Fruit fly (Drosophila melanogaster) whole organism, embryonic: ENCODE results near the gene dmGlut.

Experiments
- Adf1 ChIP-seq: fragments of 200-800 bp; sonication (Bioruptor generic); IDR thresholded peaks from 2 replicates; pipeline ENCODE4 v1.3.6; 2022; ENCODE audit warnings: missing biosample characterization, missing genetic modification characterization
- BtbVII ChIP-seq: fragments of 200-800 bp; sonication (Bioruptor generic); optimal IDR thresholded peaks from 3 replicates; lab custom pipeline; 2017; ENCODE audit warnings: missing biosample characterization, mild to moderate bottlenecking, missing genetic modification characterization
- CG11696 ChIP-seq: fragments of 200-800 bp; sonication (Bioruptor generic); IDR thresholded peaks from 2 replicates; pipeline ENCODE4 v1.3.6; 2022; ENCODE audit warnings: missing biosample characterization, missing genetic modification characterization
- CG1233 ChIP-seq: fragments of 200-800 bp; sonication (Bioruptor generic); optimal IDR thresholded peaks from 4 replicates; lab custom pipeline; 2018; ENCODE audit warnings: missing biosample characterization, mild to moderate bottlenecking, missing genetic modification characterization
- CG13287 ChIP-seq: fragments of 200-800 bp; sonication (Bioruptor generic); IDR thresholded peaks from 2 replicates; pipeline ENCODE4 v1.3.6; 2022; ENCODE audit warnings: missing biosample characterization, missing genetic modification characterization; ENCODE audit not compliant: partially characterized antibody
- CG1647 ChIP-seq: fragments of 200-800 bp; sonication (Bioruptor generic); optimal IDR thresholded peaks from 3 replicates; lab custom pipeline; 2016; ENCODE audit warnings: missing biosample characterization, missing genetic modification characterization
- CG17328 ChIP-seq: fragments of 200-800 bp; sonication (Bioruptor generic); IDR thresholded peaks from 2 replicates; pipeline ENCODE4 v1.3.6; 2022; ENCODE audit warnings: missing biosample characterization, missing genetic modification characterization
- CG1792 ChIP-seq: fragments of 200-800 bp; sonication (Bioruptor generic); optimal IDR thresholded peaks from 2 replicates; lab custom pipeline; 2016; ENCODE audit warnings: missing biosample characterization, missing genetic modification characterization
- CG18011 ChIP-seq: fragments of 200-800 bp; sonication (Bioruptor generic); optimal IDR thresholded peaks from 2 replicates; lab custom pipeline; 2017; ENCODE audit warnings: missing biosample characterization, missing genetic modification characterization, mild to moderate bottlenecking, moderate library complexity, missing genotype
- CG18764 ChIP-seq: fragments of 200-800 bp; sonication (Bioruptor generic); optimal IDR thresholded peaks from 3 replicates; lab custom pipeline; 2016; ENCODE audit warnings: missing biosample characterization, missing genetic modification characterization
- CG31441 ChIP-seq: fragments of 200-800 bp; sonication (Bioruptor generic); IDR thresholded peaks from 2 replicates; pipeline ENCODE4 v1.3.6; 2022; ENCODE audit warnings: missing biosample characterization, missing genetic modification characterization
- CG3163 ChIP-seq: fragments of 200-800 bp; sonication (Bioruptor generic); optimal IDR thresholded peaks from 3 replicates; lab custom pipeline; 2016; ENCODE audit warnings: missing biosample characterization, missing genetic modification characterization
- CG32532 ChIP-seq: fragments of 200-800 bp; sonication (Bioruptor generic); IDR thresholded peaks from 2 replicates; pipeline ENCODE4 v1.3.6; 2022; ENCODE audit warnings: missing biosample characterization, missing genetic modification characterization
- CG34376 ChIP-seq: fragments of 200-800 bp; sonication (Bioruptor generic); optimal IDR thresholded peaks from 2 replicates; lab custom pipeline; 2018; ENCODE audit warnings: missing biosample characterization, mild to moderate bottlenecking, missing genetic modification characterization
- CG3838 ChIP-seq: fragments of 200-800 bp; sonication (Bioruptor generic); optimal IDR thresholded peaks from 3 replicates; lab custom pipeline; 2016; ENCODE audit warnings: missing biosample characterization, missing genetic modification characterization
- CG4282 ChIP-seq: fragments of 200-800 bp; sonication (Bioruptor generic); optimal IDR thresholded peaks from 2 replicates; lab custom pipeline; 2016; ENCODE audit warnings: missing biosample characterization, missing genetic modification characterization
- CG4360 ChIP-seq: fragments of 200-800 bp; sonication (Bioruptor generic); IDR thresholded peaks from 2 replicates; pipeline ENCODE4 v1.3.6; 2022; ENCODE audit warnings: missing biosample characterization, missing genetic modification characterization
- CG4820 ChIP-seq: fragments of 200-800 bp; sonication (Bioruptor generic); optimal IDR thresholded peaks from 3 replicates; lab custom pipeline; 2016; ENCODE audit warnings: missing biosample characterization, missing genetic modification characterization
- CG6813 ChIP-seq: fragments of 200-800 bp; sonication (Bioruptor generic); optimal IDR thresholded peaks from 2 replicates; lab custom pipeline; 2017; ENCODE audit warnings: missing biosample characterization, missing genetic modification characterization, mild to moderate bottlenecking, moderate library complexity, missing genetic modification reagents
- CG7271 ChIP-seq: fragments of 200-800 bp; sonication (Bioruptor generic); optimal IDR thresholded peaks from 2 replicates; lab custom pipeline; 2018; ENCODE audit warnings: missing biosample characterization, mild to moderate bottlenecking, missing genetic modification characterization, moderate library complexity
- CG7786 ChIP-seq: fragments of 200-800 bp; sonication (Bioruptor generic); optimal IDR thresholded peaks from 2 replicates; lab custom pipeline; 2016; ENCODE audit warnings: missing biosample characterization, missing genetic modification characterization
- CG9817 ChIP-seq: fragments of 200-800 bp; sonication (Bioruptor generic); optimal IDR thresholded peaks from 2 replicates; lab custom pipeline; 2018; ENCODE audit warnings: missing biosample characterization, mild to moderate bottlenecking, missing genetic modification characterization, moderate library complexity
- CkIIα-i1 ChIP-seq: fragments of 200-800 bp; sonication (Bioruptor generic); IDR thresholded peaks from 2 replicates; pipeline ENCODE4 v1.3.6; 2022; ENCODE audit warnings: missing biosample characterization, missing genetic modification characterization
- Dll ChIP-seq: fragments of 200-800 bp; sonication (Bioruptor generic); IDR thresholded peaks from 4 replicates; pipeline ENCODE4 v1.3.6; 2022; ENCODE audit warnings: missing biosample characterization, missing genetic modification characterization; ENCODE audit not compliant: partially characterized antibody
- E2f1 ChIP-seq: fragments of 200-800 bp; sonication (Bioruptor generic); IDR thresholded peaks from 2 replicates; pipeline ENCODE4 v1.3.6; 2022; ENCODE audit warnings: missing biosample characterization, missing genetic modification characterization
- Gsc ChIP-seq: fragments of 200-800 bp; sonication (Bioruptor generic); IDR thresholded peaks from 2 replicates; pipeline ENCODE4 v1.3.6; 2022; ENCODE audit warnings: missing biosample characterization, missing genetic modification characterization
- Hand ChIP-seq: fragments of 200-800 bp; sonication (Bioruptor generic); optimal IDR thresholded peaks from 2 replicates; lab custom pipeline; 2017; ENCODE audit warnings: mild to moderate bottlenecking, missing biosample characterization, missing genetic modification reagents, missing genetic modification characterization
- Myb ChIP-seq: fragments of 200-800 bp; sonication (Bioruptor generic); optimal IDR thresholded peaks from 2 replicates; lab custom pipeline; 2016; ENCODE audit warnings: missing biosample characterization, missing genetic modification characterization
- NfI ChIP-seq: fragments of 200-800 bp; sonication (Bioruptor generic); optimal IDR thresholded peaks from 3 replicates; lab custom pipeline; 2018; ENCODE audit warnings: missing biosample characterization, mild to moderate bottlenecking, missing genetic modification characterization, moderate library complexity
- Oaz ChIP-seq: fragments of 200-800 bp; sonication (Bioruptor generic); IDR thresholded peaks from 2 replicates; pipeline ENCODE4 v1.3.6; 2022; ENCODE audit warnings: missing biosample characterization, missing genetic modification characterization
- PHDP ChIP-seq: fragments of 200-800 bp; sonication (Bioruptor generic); optimal IDR thresholded peaks from 3 replicates; lab custom pipeline; 2018; ENCODE audit warnings: missing biosample characterization, mild to moderate bottlenecking, missing genetic modification characterization, moderate library complexity
- Pdp1 ChIP-seq, 2 experiments: fragments of 200-800 bp; sonication (Bioruptor generic); optimal IDR thresholded peaks; 3 replicates each; lab custom pipeline; 2016; ENCODE audit warnings: missing biosample characterization in 2 of 2, missing genetic modification characterization in 2 of 2, mild to moderate bottlenecking in 1 of 2, moderate library complexity in 1 of 2
- Sox100B ChIP-seq: fragments of 200-800 bp; sonication (Bioruptor generic); optimal IDR thresholded peaks from 3 replicates; lab custom pipeline; 2018; ENCODE audit warnings: missing biosample characterization, mild to moderate bottlenecking, missing genetic modification characterization
- Sry-β ChIP-seq: fragments of 200-800 bp; sonication (Bioruptor generic); optimal IDR thresholded peaks from 2 replicates; lab custom pipeline; 2018; ENCODE audit warnings: missing biosample characterization, mild to moderate bottlenecking, missing genetic modification characterization, moderate library complexity
- aop ChIP-seq: fragments of 200-800 bp; sonication (Bioruptor generic); IDR thresholded peaks from 2 replicates; pipeline ENCODE4 v1.3.6; 2022; ENCODE audit warnings: missing biosample characterization, missing genetic modification characterization
- ato ChIP-seq: fragments of 200-800 bp; sonication (Bioruptor generic); IDR thresholded peaks from 2 replicates; pipeline ENCODE4 v1.3.6; 2022; ENCODE audit warnings: missing biosample characterization, missing genetic modification characterization; ENCODE audit not compliant: partially characterized antibody
- bowl ChIP-seq: fragments of 200-800 bp; sonication (Bioruptor generic); IDR thresholded peaks from 2 replicates; pipeline ENCODE4 v1.3.6; 2022; ENCODE audit warnings: missing biosample characterization, missing genetic modification characterization
- chn ChIP-seq: fragments of 200-800 bp; sonication (Bioruptor generic); optimal IDR thresholded peaks from 2 replicates; lab custom pipeline; 2016; ENCODE audit warnings: missing biosample characterization, missing genetic modification characterization
- dm ChIP-seq: fragments of 200-800 bp; sonication (Bioruptor generic); optimal IDR thresholded peaks from 3 replicates; lab custom pipeline; 2016; ENCODE audit warnings: missing biosample characterization, missing genetic modification characterization
- hb ChIP-seq: fragments of 200-800 bp; sonication (Bioruptor generic); IDR thresholded peaks from 3 replicates; pipeline ENCODE4 v1.3.6; 2022; ENCODE audit warnings: missing biosample characterization, missing genetic modification characterization; ENCODE audit not compliant: partially characterized antibody
- kni ChIP-seq: fragments of 200-800 bp; sonication (Bioruptor generic); optimal IDR thresholded peaks from 3 replicates; lab custom pipeline; 2017; ENCODE audit warnings: mild to moderate bottlenecking, missing biosample characterization, missing genetic modification reagents, missing genetic modification characterization
- pan ChIP-seq, 4 experiments: fragments of >200 bp in 3 of 4; fragments of 200-800 bp in 1 of 4; sonication (Bioruptor generic) in 1 of 4; optimal IDR thresholded peaks in 3 of 4; IDR thresholded peaks in 1 of 4; 2 replicates each; pipeline versions ENCODE4 v1.3.6 to Lab custom; 2017 to 2022; ENCODE audit warnings: missing biosample characterization in 2 of 4, missing genetic modification characterization in 2 of 4, mixed read lengths in 1 of 4
- sc ChIP-seq, 3 experiments: fragments of >200 bp in 2 of 3; fragments of 200-800 bp in 1 of 3; sonication (Bioruptor generic) in 1 of 3; optimal IDR thresholded peaks; 2 replicates in 2 of 3; 3 replicates in 1 of 3; lab custom pipeline; 2017; ENCODE audit warnings: mild to moderate bottlenecking in 1 of 3, missing biosample characterization in 1 of 3, missing genetic modification characterization in 1 of 3, missing genetic modification reagents in 1 of 3
- scrt ChIP-seq: fragments of 200-800 bp; sonication (Bioruptor generic); optimal IDR thresholded peaks from 2 replicates; lab custom pipeline; 2018; ENCODE audit warnings: missing biosample characterization, mild to moderate bottlenecking, missing genetic modification characterization, moderate library complexity
- ssp ChIP-seq: fragments of 200-800 bp; sonication (Bioruptor generic); IDR thresholded peaks from 2 replicates; pipeline ENCODE4 v1.3.6; 2022; ENCODE audit warnings: missing biosample characterization, missing genetic modification characterization
- tio ChIP-seq: fragments of 200-800 bp; sonication (Bioruptor generic); optimal IDR thresholded peaks from 2 replicates; lab custom pipeline; 2017; ENCODE audit warnings: missing biosample characterization, missing genetic modification characterization, inconsistent platforms
- unc-4 ChIP-seq: fragments of 200-800 bp; sonication (Bioruptor generic); IDR thresholded peaks from 2 replicates; pipeline ENCODE4 v1.3.6; 2022; ENCODE audit warnings: missing biosample characterization, missing genetic modification characterization; ENCODE audit not compliant: partially characterized antibody
- z ChIP-seq: fragments of 200-800 bp; sonication (Bioruptor generic); IDR thresholded peaks from 3 replicates; pipeline ENCODE4 v1.3.6; 2022; ENCODE audit warnings: missing biosample characterization, missing genetic modification characterization
- zen ChIP-seq: fragments of 200-800 bp; sonication (Bioruptor generic); optimal IDR thresholded peaks from 3 replicates; lab custom pipeline; 2018; ENCODE audit warnings: missing biosample characterization, mild to moderate bottlenecking, missing genetic modification characterization, moderate library complexity

Gene dmGlut

dm6 chr2L:12021193-12021592 is 6.0 kb upstream of the dmGlut start (continued):
- no peak for TF ChIP-seq CG7786
- TF ChIP-seq Adf1 (GFP tag; lab: Robert Waterston, UW), result peak; percentile 46; the same call in 1 of the 2 replicates
- TF ChIP-seq Myb (GFP tag; lab: Kevin White, UChicago), result no peak
- no peak for TF ChIP-seq CG3163 (GFP tag; lab: Kevin White, UChicago)
- no peak for TF ChIP-seq sc (optimal IDR thresholded peaks at IDR 0.05; lab: Kevin White, UChicago)
- TF ChIP-seq sc (GFP tag; optimal IDR thresholded peaks at IDR 0.05; lab: Kevin White, UChicago), result peak; percentile 80
- no peak for TF ChIP-seq CG4820 (GFP tag; lab: Kevin White, UChicago)
- TF ChIP-seq Gsc (GFP tag; lab: Robert Waterston, UW), result no peak
- TF ChIP-seq kni (GFP tag; lab: Kevin White, UChicago), result peak; percentile 31
- TF ChIP-seq ssp (GFP tag; lab: Robert Waterston, UW), result no peak
- no peak for TF ChIP-seq dm (GFP tag; lab: Kevin White, UChicago)
- TF ChIP-seq scrt (GFP tag; lab: Kevin White, UChicago), result peak; percentile 40
- TF ChIP-seq BtbVII, result peak; percentile 74
- no peak for TF ChIP-seq tio (GFP tag; lab: Kevin White, UChicago)
- no peak for TF ChIP-seq aop (GFP tag; lab: Robert Waterston, UW)
- TF ChIP-seq CG4360 (GFP tag; lab: Robert Waterston, UW), result no peak; the same call in 1 of the 2 replicates
- TF ChIP-seq CG9817 (tag; lab: Kevin White, UChicago), result peak; percentile 29
- no peak for TF ChIP-seq pan (optimal IDR thresholded peaks at IDR 0.05; lab: Kevin White, UChicago)
- TF ChIP-seq pan (GFP tag; optimal IDR thresholded peaks at IDR 0.05 in 1 of 2, IDR thresholded peaks at IDR 0.05 in 1 of 2), result no peak
- TF ChIP-seq CG32532 (GFP tag; lab: Robert Waterston, UW), result no peak
- no peak for TF ChIP-seq Sox100B
- TF ChIP-seq CG1792 (GFP tag; lab: Kevin White, UChicago), result peak; percentile 20
- TF ChIP-seq CG3838 (GFP tag; lab: Kevin White, UChicago), result peak; percentile 78
- no peak for TF ChIP-seq chn (GFP tag; lab: Kevin White, UChicago)
- TF ChIP-seq CG7271 (tag; lab: Kevin White, UChicago), result peak; percentile 29
- TF ChIP-seq unc-4 (GFP tag; lab: Robert Waterston, UW), result no peak
- TF ChIP-seq CG31441 (GFP tag; lab: Robert Waterston, UW), result no peak; the same call in 1 of the 2 replicates
- TF ChIP-seq Pdp1 (GFP tag; optimal IDR thresholded peaks at IDR 0.05; lab: Kevin White, UChicago), result no peak
- TF ChIP-seq Hand (GFP tag; lab: Kevin White, UChicago), result peak; percentile 42
- peak; percentile 46 for TF ChIP-seq CG18764 (GFP tag; lab: Kevin White, UChicago)
- TF ChIP-seq Sry-β, result no peak
- TF ChIP-seq NfI (GFP tag; lab: Kevin White, UChicago), result peak; percentile 37
- peak; percentile 91 for TF ChIP-seq PHDP (tag; lab: Kevin White, UChicago)
- no peak for TF ChIP-seq CkIIα-i1
- no peak for TF ChIP-seq Oaz (GFP tag; lab: Robert Waterston, UW)
- TF ChIP-seq CG34376 (GFP tag; lab: Kevin White, UChicago), result peak; percentile 40
- TF ChIP-seq CG13287 (GFP tag; lab: Robert Waterston, UW), result no peak
- peak; percentile 33 for TF ChIP-seq CG1647 (GFP tag; lab: Kevin White, UChicago)
- no peak for TF ChIP-seq bowl
- TF ChIP-seq zen (tag; lab: Kevin White, UChicago), result no peak
- 0 out of 3 replicates have a peak, but pooled peaks have one; percentile 27 for TF ChIP-seq z (GFP tag; lab: Robert Waterston, UW)
- no peak for TF ChIP-seq CG4282 (GFP tag; lab: Kevin White, UChicago)
- TF ChIP-seq CG6813 (GFP tag; lab: Kevin White, UChicago), result peak; percentile 90
- no peak for TF ChIP-seq hb
- peak; percentile 65 for TF ChIP-seq CG1233 (GFP tag; lab: Kevin White, UChicago)
- peak; percentile 42 for TF ChIP-seq CG18011
- TF ChIP-seq ato (GFP tag; lab: Robert Waterston, UW), result no peak
- no peak for TF ChIP-seq E2f1
- TF ChIP-seq CG11696 (GFP tag; lab: Robert Waterston, UW), result no peak
- TF ChIP-seq CG17328 (GFP tag; lab: Robert Waterston, UW), result peak; percentile 61
- no peak for TF ChIP-seq Dll (GFP tag; lab: Robert Waterston, UW)
